Fruit fly (Drosophila melanogaster): Measurements from ENCODE around the gene CG5937.

Gene CG5937

DNA sequence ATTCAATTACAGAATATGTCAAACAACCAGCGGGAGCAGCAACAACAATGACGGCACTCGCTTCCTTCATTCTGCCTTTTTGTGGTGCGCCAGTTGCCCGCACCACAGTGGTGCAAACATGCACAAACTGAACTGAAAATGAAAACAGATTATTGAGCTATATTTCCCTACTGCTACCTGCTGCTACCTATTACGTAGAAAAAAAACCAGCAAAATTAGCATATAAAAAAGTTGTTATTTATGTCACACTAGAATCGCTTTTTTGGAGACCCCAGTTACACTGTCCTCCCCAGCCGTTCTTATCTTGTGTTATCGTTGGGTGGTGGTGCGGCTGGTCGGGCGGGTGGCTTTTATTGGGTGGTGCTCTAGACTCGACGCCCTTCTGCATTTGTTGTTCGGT, 57.8 kb downstream of the CG5937 start (continued):
- TF ChIP-seq CG8119 (GFP tag; IDR thresholded peaks at IDR 0.05) (peak; percentile 57; the same call in 2 of the 3 replicates), CG6276 (GFP tag; optimal IDR thresholded peaks at IDR 0.05) (peak; percentile 20), CG3032 (tag; optimal IDR thresholded peaks at IDR 0.05) (no peak), CG7368 (GFP tag; optimal IDR thresholded peaks at IDR 0.05) (peak; percentile 51), Sox102F (GFP tag; optimal IDR thresholded peaks at IDR 0.05) (peak; percentile 67), Eip93F (GFP tag; optimal IDR thresholded peaks at IDR 0.05) (no peak), OdsH (GFP tag; optimal IDR thresholded peaks at IDR 0.05) (peak; percentile 70), acj6 (GFP tag; optimal IDR thresholded peaks at IDR 0.05) (peak; percentile 64)

Data from whole organism, prepupa.